Worm (Caenorhabditis elegans) whole organism, early embryonic: ENCODE results near the gene F28H6.7.

Source experiments
- B0310.2 ChIP-seq: sonication (generic microtip); optimal IDR thresholded peaks from 2 replicates; lab custom pipeline; 2016; ENCODE audit warnings: mild to moderate bottlenecking, missing genetic modification characterization, missing compliant biosample characterization
- F13C5.2 ChIP-seq: sonication (generic microtip); optimal IDR thresholded peaks from 2 replicates; lab custom pipeline; 2017; ENCODE audit warnings: mild to moderate bottlenecking, missing genetic modification characterization, inconsistent platforms, missing compliant biosample characterization
- aly-1 ChIP-seq: sonication (generic microtip); optimal IDR thresholded peaks from 2 replicates; lab custom pipeline; 2016; ENCODE audit warnings: missing genetic modification characterization, missing compliant biosample characterization
- ama-1 ChIP-seq: fragments of 150-350 bp; optimal IDR thresholded peaks from 2 replicates; lab custom pipeline; 2014
- ceh-13 ChIP-seq: fragments of 200-800 bp; sonication (Bioruptor generic); optimal IDR thresholded peaks from 2 replicates; lab custom pipeline; 2018; ENCODE audit warnings: mild to moderate bottlenecking, missing genetic modification characterization, missing compliant biosample characterization
- flt-1 ChIP-seq: fragments of 200-800 bp; sonication (Bioruptor generic); IDR thresholded peaks from 2 replicates; pipeline ENCODE4 v1.3.6; 2022; ENCODE audit warnings: missing genetic modification characterization, missing compliant biosample characterization
- hmg-4 ChIP-seq: fragments of 200-800 bp; sonication (Bioruptor generic); optimal IDR thresholded peaks from 2 replicates; lab custom pipeline; 2018; ENCODE audit warnings: mild to moderate bottlenecking, missing genetic modification characterization, missing compliant biosample characterization
- hnd-1 ChIP-seq: sonication (generic microtip); optimal IDR thresholded peaks from 2 replicates; lab custom pipeline; 2016; ENCODE audit warnings: missing genetic modification characterization, missing compliant biosample characterization
- pes-1 ChIP-seq: fragments of 200-800 bp; sonication (Bioruptor generic); IDR thresholded peaks from 2 replicates; pipeline ENCODE4 v1.3.6; 2022; ENCODE audit warnings: missing genetic modification reagents, missing genetic modification characterization, missing compliant biosample characterization
- scrt-1 ChIP-seq: fragments of 200-800 bp; sonication (Bioruptor generic); IDR thresholded peaks from 2 replicates; pipeline ENCODE4 v1.3.6; 2022; ENCODE audit warnings: missing genetic modification characterization, missing compliant biosample characterization
- sea-1 ChIP-seq: fragments of 200-800 bp; sonication (Bioruptor generic); conservative IDR thresholded peaks from 2 replicates; pipeline ENCODE4 v1.3.6; 2022; ENCODE audit warnings: missing genetic modification characterization, missing compliant biosample characterization
- tbx-37 ChIP-seq: fragments of 200-800 bp; sonication (Bioruptor generic); conservative IDR thresholded peaks from 2 replicates; pipeline ENCODE4 v1.3.6; 2022; ENCODE audit warnings: missing genetic modification reagents, missing genetic modification characterization, missing compliant biosample characterization
- tra-4 ChIP-seq: sonication (generic microtip); optimal IDR thresholded peaks from 2 replicates; lab custom pipeline; 2017; ENCODE audit warnings: missing genetic modification characterization, missing compliant biosample characterization

- no peak for TF ChIP-seq hmg-4
- no peak for TF ChIP-seq F13C5.2
- no peak for TF ChIP-seq ama-1 (lab: Kevin White, UChicago)
- TF ChIP-seq sea-1 (GFP tag; lab: Robert Waterston, UW) = no peak
- TF ChIP-seq tra-4 (tag; lab: Kevin White, UChicago) = no peak
- TF ChIP-seq scrt-1 (GFP tag; lab: Robert Waterston, UW) = no peak
- no peak for TF ChIP-seq B0310.2 (tag; lab: Kevin White, UChicago)
- TF ChIP-seq ceh-13 (GFP tag; lab: Kevin White, UChicago) = no peak
- no peak for TF ChIP-seq flt-1 (GFP tag; lab: Robert Waterston, UW)
- no peak for TF ChIP-seq tbx-37 (GFP tag; lab: Robert Waterston, UW)
- no peak for TF ChIP-seq hnd-1 (tag; lab: Kevin White, UChicago)
- TF ChIP-seq aly-1 (tag; lab: Kevin White, UChicago) = no peak
- no peak for TF ChIP-seq pes-1 (GFP tag; lab: Robert Waterston, UW)
Measured at ce11 chrX:14084230-14084629, 31.7 kb upstream of the F28H6.7 start, which contains the start of gene C33G3.6.
